Fruit fly (Drosophila melanogaster) whole organism, embryonic: Measurements from ENCODE around the gene CG6481.

Experiments
- Adf1 ChIP-seq: fragments of 200-800 bp; sonication (Bioruptor generic); IDR thresholded peaks from 2 replicates; pipeline ENCODE4 v1.3.6; 2022; ENCODE audit warnings: missing biosample characterization, missing genetic modification characterization
- Aef1 ChIP-seq: fragments of 200-800 bp; sonication (Bioruptor generic); IDR thresholded peaks from 3 replicates; pipeline ENCODE4 v1.3.6; 2022; ENCODE audit warnings: missing biosample characterization, missing genetic modification characterization
- BtbVII ChIP-seq: fragments of 200-800 bp; sonication (Bioruptor generic); optimal IDR thresholded peaks from 3 replicates; lab custom pipeline; 2017; ENCODE audit warnings: missing biosample characterization, mild to moderate bottlenecking, missing genetic modification characterization
- CG11093 ChIP-seq: fragments of 200-800 bp; sonication (Bioruptor generic); IDR thresholded peaks from 3 replicates; pipeline ENCODE4 v1.3.6; 2022; ENCODE audit warnings: missing biosample characterization, missing genetic modification characterization
- CG11456 ChIP-seq: fragments of 200-800 bp; sonication (Bioruptor generic); IDR thresholded peaks from 3 replicates; pipeline ENCODE4 v1.3.6; 2022; ENCODE audit warnings: missing biosample characterization, missing genetic modification characterization
- CG12104 ChIP-seq: fragments of 200-800 bp; sonication (Bioruptor generic); optimal IDR thresholded peaks from 3 replicates; lab custom pipeline; 2016; ENCODE audit warnings: missing biosample characterization, missing genetic modification characterization
- CG12236 ChIP-seq: fragments of 200-800 bp; sonication (Bioruptor generic); optimal IDR thresholded peaks from 2 replicates; lab custom pipeline; 2016; ENCODE audit warnings: missing biosample characterization, missing genetic modification characterization
- CG12299 ChIP-seq: fragments of 200-800 bp; sonication (Bioruptor generic); optimal IDR thresholded peaks from 2 replicates; lab custom pipeline; 2018; ENCODE audit warnings: missing biosample characterization, mild to moderate bottlenecking, missing genetic modification characterization
- CG13123 ChIP-seq: fragments of 200-800 bp; sonication (Bioruptor generic); optimal IDR thresholded peaks from 2 replicates; lab custom pipeline; 2016; ENCODE audit warnings: missing biosample characterization, missing genetic modification characterization
- CG13894 ChIP-seq: fragments of 200-800 bp; sonication (Bioruptor generic); optimal IDR thresholded peaks from 3 replicates; lab custom pipeline; 2018; ENCODE audit warnings: missing biosample characterization, mild to moderate bottlenecking, missing genetic modification characterization, moderate library complexity
- CG14050 ChIP-seq: fragments of 200-800 bp; sonication (Bioruptor generic); IDR thresholded peaks from 3 replicates; pipeline ENCODE4 v1.3.6; 2022; ENCODE audit warnings: missing biosample characterization, missing genetic modification characterization
- CG1602 ChIP-seq: fragments of 200-800 bp; sonication (Bioruptor generic); optimal IDR thresholded peaks from 3 replicates; lab custom pipeline; 2016; ENCODE audit warnings: missing biosample characterization, missing genetic modification characterization
- CG16813 ChIP-seq: fragments of 200-800 bp; sonication (Bioruptor generic); IDR thresholded peaks from 3 replicates; pipeline ENCODE4 v1.3.6; 2022; ENCODE audit warnings: missing biosample characterization, missing genetic modification characterization; ENCODE audit not compliant: partially characterized antibody
- CG2120 ChIP-seq: fragments of 200-800 bp; sonication (Bioruptor generic); optimal IDR thresholded peaks from 3 replicates; lab custom pipeline; 2016; ENCODE audit warnings: missing biosample characterization, missing genetic modification characterization
- CG2202 ChIP-seq: fragments of 200-800 bp; sonication (Bioruptor generic); optimal IDR thresholded peaks from 2 replicates; lab custom pipeline; 2018; ENCODE audit warnings: missing biosample characterization, mild to moderate bottlenecking, missing genetic modification characterization
- CG31365 ChIP-seq: fragments of 200-800 bp; sonication (Bioruptor generic); optimal IDR thresholded peaks from 2 replicates; lab custom pipeline; 2018; ENCODE audit warnings: missing biosample characterization, mild to moderate bottlenecking, missing genetic modification characterization
- CG31441 ChIP-seq: fragments of 200-800 bp; sonication (Bioruptor generic); IDR thresholded peaks from 2 replicates; pipeline ENCODE4 v1.3.6; 2022; ENCODE audit warnings: missing biosample characterization, missing genetic modification characterization
- CG32772 ChIP-seq: fragments of 200-800 bp; sonication (Bioruptor generic); IDR thresholded peaks from 2 replicates; pipeline ENCODE4 v1.3.6; 2022; ENCODE audit warnings: missing biosample characterization, missing genetic modification characterization
- CG42726 ChIP-seq: fragments of 200-800 bp; sonication (Bioruptor generic); IDR thresholded peaks from 2 replicates; pipeline ENCODE4 v1.3.6; 2022; ENCODE audit warnings: missing biosample characterization, missing genetic modification characterization; ENCODE audit not compliant: partially characterized antibody
- CG8388 ChIP-seq: fragments of 200-800 bp; sonication (Bioruptor generic); optimal IDR thresholded peaks from 2 replicates; lab custom pipeline; 2019; ENCODE audit warnings: missing biosample characterization, mild to moderate bottlenecking, missing genetic modification characterization, moderate library complexity
- CG8944 ChIP-seq: fragments of 200-800 bp; sonication (Bioruptor generic); optimal IDR thresholded peaks from 3 replicates; lab custom pipeline; 2016; ENCODE audit warnings: missing biosample characterization, missing genetic modification characterization
- CHES-1-like ChIP-seq: fragments of 200-800 bp; sonication (Bioruptor generic); optimal IDR thresholded peaks from 2 replicates; lab custom pipeline; 2016; ENCODE audit warnings: missing biosample characterization, missing genetic modification characterization
- D19A ChIP-seq: fragments of 200-800 bp; optimal IDR thresholded peaks from 3 replicates; lab custom pipeline; 2019; ENCODE audit warnings: missing biosample characterization, mild to moderate bottlenecking, missing genetic modification characterization, moderate library complexity
- Dll ChIP-seq: fragments of 200-800 bp; sonication (Bioruptor generic); IDR thresholded peaks from 4 replicates; pipeline ENCODE4 v1.3.6; 2022; ENCODE audit warnings: missing biosample characterization, missing genetic modification characterization; ENCODE audit not compliant: partially characterized antibody
- Fer3 ChIP-seq: fragments of 200-800 bp; sonication (Bioruptor generic); optimal IDR thresholded peaks from 2 replicates; lab custom pipeline; 2018; ENCODE audit warnings: missing biosample characterization, mild to moderate bottlenecking, missing genetic modification characterization, moderate library complexity
- MTF-1 ChIP-seq: fragments of 200-800 bp; sonication (Bioruptor generic); optimal IDR thresholded peaks from 2 replicates; lab custom pipeline; 2018; ENCODE audit warnings: missing biosample characterization, mild to moderate bottlenecking, missing genetic modification characterization, borderline replicate concordance
- Max ChIP-seq: fragments of 200-800 bp; sonication (Bioruptor generic); optimal IDR thresholded peaks from 2 replicates; lab custom pipeline; 2016; ENCODE audit warnings: missing biosample characterization, mild to moderate bottlenecking, missing genetic modification characterization
- Med ChIP-seq: fragments of 200-800 bp; sonication (Bioruptor generic); peaks from one replicate; lab custom pipeline; 2016; ENCODE audit warnings: missing biosample characterization, missing genetic modification characterization, mild to moderate bottlenecking, inconsistent platforms, moderate library complexity
- Sry-β ChIP-seq: fragments of 200-800 bp; sonication (Bioruptor generic); optimal IDR thresholded peaks from 2 replicates; lab custom pipeline; 2018; ENCODE audit warnings: missing biosample characterization, mild to moderate bottlenecking, missing genetic modification characterization, moderate library complexity
- YL-1 ChIP-seq: fragments of 200-800 bp; sonication (Bioruptor generic); optimal IDR thresholded peaks from 3 replicates; lab custom pipeline; 2017; ENCODE audit warnings: missing biosample characterization, mild to moderate bottlenecking, missing genetic modification characterization
- ab ChIP-seq: fragments of 200-800 bp; sonication (Bioruptor generic); optimal IDR thresholded peaks from 2 replicates; lab custom pipeline; 2016; ENCODE audit warnings: missing biosample characterization, missing genetic modification characterization
- az2 ChIP-seq: fragments of 200-800 bp; sonication (Bioruptor generic); optimal IDR thresholded peaks from 3 replicates; lab custom pipeline; 2016; ENCODE audit warnings: missing biosample characterization, missing genetic modification characterization
- bcd ChIP-seq: fragments of 200-800 bp; sonication (Bioruptor generic); optimal IDR thresholded peaks from 2 replicates; lab custom pipeline; 2017; ENCODE audit warnings: missing biosample characterization, mild to moderate bottlenecking, missing genetic modification characterization
- bigmax ChIP-seq: fragments of 200-800 bp; sonication (Bioruptor generic); optimal IDR thresholded peaks from 2 replicates; lab custom pipeline; 2018; ENCODE audit warnings: missing biosample characterization, mild to moderate bottlenecking, missing genetic modification characterization
- bsh ChIP-seq, 2 experiments: fragments of 200-800 bp; sonication (Bioruptor generic); optimal IDR thresholded peaks; 2 replicates each; lab custom pipeline; 2017 to 2018; ENCODE audit warnings: mild to moderate bottlenecking in 2 of 2, missing biosample characterization in 2 of 2, missing genetic modification characterization in 2 of 2, moderate library complexity in 1 of 2
- ci ChIP-seq: fragments of 200-800 bp; sonication (Bioruptor generic); IDR thresholded peaks from 3 replicates; pipeline ENCODE4 v1.3.6; 2022; ENCODE audit warnings: missing biosample characterization, missing genetic modification characterization
- hth ChIP-seq: fragments of >200 bp; optimal IDR thresholded peaks from 2 replicates; lab custom pipeline; 2017; ENCODE audit warnings: inconsistent platforms
- insv ChIP-seq, 2 experiments: fragments of 200-800 bp; sonication (Bioruptor generic); optimal IDR thresholded peaks; 3 replicates each; lab custom pipeline; 2016 to 2018; ENCODE audit warnings: missing biosample characterization in 2 of 2, missing genetic modification characterization in 2 of 2
- lbe ChIP-seq: fragments of 200-800 bp; sonication (Bioruptor generic); optimal IDR thresholded peaks from 2 replicates; lab custom pipeline; 2016; ENCODE audit warnings: missing biosample characterization, mild to moderate bottlenecking, missing genetic modification characterization
- lov ChIP-seq, 2 experiments: fragments of 200-800 bp in 1 of 2; fragments of >200 bp in 1 of 2; sonication (Bioruptor generic) in 1 of 2; IDR thresholded peaks in 1 of 2; optimal IDR thresholded peaks in 1 of 2; 2 replicates in 1 of 2; 3 replicates in 1 of 2; pipeline versions ENCODE4 v1.3.6 to Lab custom; 2017 to 2022; ENCODE audit warnings: missing biosample characterization in 1 of 2, missing genetic modification characterization in 1 of 2
- nom ChIP-seq: fragments of 200-800 bp; sonication (Bioruptor generic); optimal IDR thresholded peaks from 2 replicates; lab custom pipeline; 2017; ENCODE audit warnings: missing biosample characterization, missing genetic modification characterization, mild to moderate bottlenecking, moderate library complexity, missing genetic modification reagents
- oc ChIP-seq: fragments of 200-800 bp; sonication (Bioruptor generic); optimal IDR thresholded peaks from 2 replicates; lab custom pipeline; 2018; ENCODE audit warnings: missing biosample characterization, mild to moderate bottlenecking, missing genetic modification characterization, moderate library complexity
- org-1 ChIP-seq: fragments of 200-800 bp; sonication (Bioruptor generic); optimal IDR thresholded peaks from 2 replicates; lab custom pipeline; 2017; ENCODE audit warnings: missing biosample characterization, missing genetic modification characterization
- phol ChIP-seq: fragments of 200-800 bp; sonication (Bioruptor generic); optimal IDR thresholded peaks from 3 replicates; lab custom pipeline; 2018; ENCODE audit warnings: missing biosample characterization, mild to moderate bottlenecking, missing genetic modification characterization, moderate library complexity
- prd ChIP-seq, 3 experiments: fragments of >200 bp in 2 of 3; fragments of 200-800 bp in 1 of 3; sonication (Bioruptor generic) in 1 of 3; optimal IDR thresholded peaks in 2 of 3; IDR thresholded peaks in 1 of 3; 2 replicates in 2 of 3; 3 replicates in 1 of 3; pipeline versions ENCODE4 v1.3.6 to Lab custom; 2017 to 2022; ENCODE audit warnings: missing biosample characterization in 1 of 3, missing genetic modification characterization in 1 of 3
- repo ChIP-seq: fragments of 200-800 bp; sonication (Bioruptor generic); optimal IDR thresholded peaks from 2 replicates; lab custom pipeline; 2016; ENCODE audit warnings: missing biosample characterization, missing genetic modification characterization
- tio ChIP-seq: fragments of 200-800 bp; sonication (Bioruptor generic); optimal IDR thresholded peaks from 2 replicates; lab custom pipeline; 2017; ENCODE audit warnings: missing biosample characterization, missing genetic modification characterization, inconsistent platforms
- tup ChIP-seq: fragments of 200-800 bp; sonication (Bioruptor generic); optimal IDR thresholded peaks from 2 replicates; lab custom pipeline; 2016; ENCODE audit warnings: missing biosample characterization, mild to moderate bottlenecking, missing genetic modification characterization, moderate library complexity
- wdn ChIP-seq: fragments of 200-800 bp; sonication (Bioruptor generic); IDR thresholded peaks from 2 replicates; pipeline ENCODE4 v1.3.6; 2022; ENCODE audit warnings: missing biosample characterization, missing genetic modification characterization
- yki ChIP-seq: fragments of >200 bp; optimal IDR thresholded peaks from 3 replicates; lab custom pipeline; 2018

Gene CG6481

dm6 chrX:18552451-18552850 lies 30.2 kb upstream of the CG6481 start (continued):
- TF ChIP-seq CG11093 (GFP tag; lab: Robert Waterston, UW) = peak; percentile 59; the same call in 2 of the 3 replicates
- no peak for TF ChIP-seq CG2202
- TF ChIP-seq Dll = no peak
- no peak for TF ChIP-seq lov (optimal IDR thresholded peaks at IDR 0.05; lab: Kevin White, UChicago)
- TF ChIP-seq lov (GFP tag; IDR thresholded peaks at IDR 0.05; lab: Robert Waterston, UW) = no peak
- no peak for TF ChIP-seq prd (optimal IDR thresholded peaks at IDR 0.05; lab: Kevin White, UChicago)
- TF ChIP-seq prd (GFP tag; IDR thresholded peaks at IDR 0.05; lab: Robert Waterston, UW) = peak; percentile 58; the same call in 2 of the 3 replicates
- no peak for TF ChIP-seq yki (lab: Kevin White, UChicago)
- no peak for TF ChIP-seq tup (GFP tag; lab: Kevin White, UChicago)
- TF ChIP-seq CHES-1-like (GFP tag; lab: Kevin White, UChicago) = no peak
- TF ChIP-seq nom (GFP tag; lab: Kevin White, UChicago) = peak; percentile 40
- no peak for TF ChIP-seq wdn (GFP tag; lab: Robert Waterston, UW)
- no peak for TF ChIP-seq YL-1
- no peak for TF ChIP-seq CG12236 (GFP tag; lab: Kevin White, UChicago)
- no peak for TF ChIP-seq BtbVII (GFP tag; lab: Kevin White, UChicago)
- peak; percentile 9 for TF ChIP-seq az2 (GFP tag; lab: Kevin White, UChicago)
- peak; percentile 76 for TF ChIP-seq Med (GFP tag; lab: Kevin White, UChicago)
- TF ChIP-seq CG11456 (GFP tag; lab: Robert Waterston, UW) = no peak
- TF ChIP-seq CG32772 (GFP tag; lab: Robert Waterston, UW) = 0 out of 2 replicates have a peak, but pooled peaks have one; percentile 27
- TF ChIP-seq CG1602 (GFP tag; lab: Kevin White, UChicago) = no peak
- no peak for TF ChIP-seq CG2120
- no peak for TF ChIP-seq bigmax (GFP tag; lab: Kevin White, UChicago)
- TF ChIP-seq CG8388 (GFP tag; lab: Kevin White, UChicago) = peak; percentile 35
- TF ChIP-seq Max (GFP tag; lab: Kevin White, UChicago) = no peak
- no peak for TF ChIP-seq CG8944
- TF ChIP-seq lbe = no peak
- TF ChIP-seq org-1 (GFP tag; lab: Kevin White, UChicago) = no peak
- peak; percentile 49 for TF ChIP-seq phol (tag; lab: Kevin White, UChicago)
- TF ChIP-seq ab (GFP tag; lab: Kevin White, UChicago) = no peak
- no peak for TF ChIP-seq repo (GFP tag; lab: Kevin White, UChicago)
- TF ChIP-seq ci (GFP tag; lab: Robert Waterston, UW) = 0 out of 3 replicates have a peak, but pooled peaks have one; percentile 23
- TF ChIP-seq CG16813 (GFP tag; lab: Robert Waterston, UW) = no peak
- peak; percentile 4 for TF ChIP-seq tio (GFP tag; lab: Kevin White, UChicago)
- peak; percentile 29 for TF ChIP-seq bcd (GFP tag; lab: Kevin White, UChicago)
- no peak for TF ChIP-seq CG31365 (tag; lab: Kevin White, UChicago)
- no peak for TF ChIP-seq Fer3 (tag; lab: Kevin White, UChicago)
- no peak for TF ChIP-seq insv (GFP tag; optimal IDR thresholded peaks at IDR 0.05; lab: Kevin White, UChicago)
- TF ChIP-seq hth (lab: Kevin White, UChicago) = no peak
- no peak for TF ChIP-seq CG12299 (tag; lab: Kevin White, UChicago)
- no peak for TF ChIP-seq Sry-β (GFP tag; lab: Kevin White, UChicago)
- TF ChIP-seq Adf1 = no peak
- no peak for TF ChIP-seq CG42726
- TF ChIP-seq Aef1 (GFP tag; lab: Robert Waterston, UW) = no peak
- no peak for TF ChIP-seq MTF-1
- TF ChIP-seq CG12104 (GFP tag; lab: Kevin White, UChicago) = no peak
- TF ChIP-seq CG14050 (GFP tag; lab: Robert Waterston, UW) = no peak
- TF ChIP-seq CG13894 = no peak
- peak; percentile 61 to 63 for TF ChIP-seq bsh (GFP tag; optimal IDR thresholded peaks at IDR 0.05; lab: Kevin White, UChicago)
- TF ChIP-seq CG13123 (GFP tag; lab: Kevin White, UChicago) = no peak
- TF ChIP-seq oc = no peak
- peak; percentile 47; the same call in 1 of the 2 replicates for TF ChIP-seq CG31441 (GFP tag; lab: Robert Waterston, UW)
- no peak for TF ChIP-seq D19A (tag; lab: Kevin White, UChicago)
